Fruit fly (Drosophila melanogaster): ENCODE measurements around the gene CG42750.

The CG42750 gene

DNA sequence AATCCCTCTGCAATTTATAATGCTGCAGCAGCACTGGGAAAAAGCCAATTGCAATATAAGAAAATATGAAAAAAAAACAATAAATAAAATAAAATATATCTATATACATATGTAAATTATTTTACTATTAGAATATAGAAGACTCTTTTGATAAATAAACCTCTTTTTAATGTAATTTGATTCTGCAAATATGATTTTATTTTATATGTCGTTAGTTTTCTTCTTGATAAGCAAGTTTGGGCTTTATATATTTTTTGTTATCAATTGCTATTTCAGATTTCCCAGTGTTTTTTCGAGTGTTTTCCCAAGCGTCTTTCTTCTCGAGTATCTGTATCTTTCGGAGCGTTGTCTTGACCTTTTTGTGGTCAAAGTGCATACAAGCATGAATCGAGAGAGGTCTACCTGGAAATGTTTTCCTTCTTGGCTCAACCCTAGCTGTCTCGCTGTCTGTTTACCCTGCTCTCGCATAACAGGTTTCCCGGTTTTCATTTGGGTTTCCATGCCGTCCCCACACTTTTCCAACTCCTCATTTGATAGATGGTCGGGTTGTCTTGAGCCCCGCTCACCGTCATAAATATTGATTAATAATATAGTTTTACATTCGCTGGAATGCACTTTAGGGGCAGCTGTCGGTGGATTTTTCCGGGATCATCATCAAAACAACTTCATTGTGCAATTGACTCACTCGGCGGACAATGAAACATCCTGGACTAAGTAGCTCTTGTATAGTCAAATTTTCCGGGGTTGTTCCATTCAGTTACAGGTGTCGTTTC lies 29.7 kb upstream of the CG42750 start (continued):
- TF ChIP-seq CG14014 (GFP tag; IDR thresholded peaks at IDR 0.05), result no peak
- peak; percentile 42 for TF ChIP-seq stwl (tag; optimal IDR thresholded peaks at IDR 0.05)
- TF ChIP-seq Asciz (GFP tag; optimal IDR thresholded peaks at IDR 0.05), result peak; percentile 48
- TF ChIP-seq Nf-YC (tag; optimal IDR thresholded peaks at IDR 0.05), result no peak
- TF ChIP-seq CG6765 (GFP tag; optimal IDR thresholded peaks at IDR 0.05), result no peak
- peak; percentile 75 for TF ChIP-seq Ssrp (tag; optimal IDR thresholded peaks at IDR 0.05)
- no peak for TF ChIP-seq vvl (GFP tag; IDR thresholded peaks at IDR 0.05)
- TF ChIP-seq CG10959 (GFP tag; IDR thresholded peaks at IDR 0.05), result 0 out of 2 replicates have a peak, but pooled peaks have one; percentile 44
- peak; percentile 91 for TF ChIP-seq zen (tag; optimal IDR thresholded peaks at IDR 0.05)
- TF ChIP-seq onecut (GFP tag; IDR thresholded peaks at IDR 0.05), result no peak
- no peak for TF ChIP-seq pnt (GFP tag; optimal IDR thresholded peaks at IDR 0.05)
- TF ChIP-seq CG6254 (GFP tag; optimal IDR thresholded peaks at IDR 0.05), result peak; percentile 49
- no peak; the same call in 1 of the 2 replicates for TF ChIP-seq lmd (GFP tag; IDR thresholded peaks at IDR 0.05)
- peak; percentile 39 for TF ChIP-seq ac (GFP tag; optimal IDR thresholded peaks at IDR 0.05)
- no peak for TF ChIP-seq CG31365 (tag; optimal IDR thresholded peaks at IDR 0.05)
- peak in 1 of 2 experiments; percentile 88 for TF ChIP-seq Hr78 (GFP tag; optimal IDR thresholded peaks at IDR 0.05)
- peak; percentile 75 for TF ChIP-seq kni (GFP tag; optimal IDR thresholded peaks at IDR 0.05)
- no peak for TF ChIP-seq Rx (GFP tag; IDR thresholded peaks at IDR 0.05)
- TF ChIP-seq CG2889 (GFP tag; IDR thresholded peaks at IDR 0.05), result no peak
- TF ChIP-seq pho (GFP tag; optimal IDR thresholded peaks at IDR 0.05), result no peak
- TF ChIP-seq CG4707 (GFP tag; optimal IDR thresholded peaks at IDR 0.05), result no peak
- no peak for TF ChIP-seq CG8089 (GFP tag; optimal IDR thresholded peaks at IDR 0.05)
- TF ChIP-seq kah (GFP tag; optimal IDR thresholded peaks at IDR 0.05), result peak; percentile 31
- no peak for TF ChIP-seq CrebB (tag; optimal IDR thresholded peaks at IDR 0.05)
- no peak for TF ChIP-seq CG10543 (GFP tag; optimal IDR thresholded peaks at IDR 0.05)
- no peak for TF ChIP-seq CG7372 (GFP tag; IDR thresholded peaks at IDR 0.05)
- no peak for TF ChIP-seq cad (GFP tag; optimal IDR thresholded peaks at IDR 0.05)
- no peak for TF ChIP-seq Dip3 (GFP tag; optimal IDR thresholded peaks at IDR 0.05)
- TF ChIP-seq CG2712 (tag; optimal IDR thresholded peaks at IDR 0.05), result peak; percentile 92
- peak; percentile 46 for TF ChIP-seq Six4 (GFP tag; optimal IDR thresholded peaks at IDR 0.05)
- TF ChIP-seq Drgx (GFP tag; IDR thresholded peaks at IDR 0.05), result no peak
- TF ChIP-seq MBD-R2 (GFP tag; IDR thresholded peaks at IDR 0.05), result no peak
- TF ChIP-seq HmgZ (tag; optimal IDR thresholded peaks at IDR 0.05), result no peak
- no peak for TF ChIP-seq ftz-f1 (GFP tag; optimal IDR thresholded peaks at IDR 0.05)
- TF ChIP-seq CG14667 (GFP tag; IDR thresholded peaks at IDR 0.05), result peak; percentile 33; the same call in 1 of the 2 replicates
- TF ChIP-seq odd (GFP tag; optimal IDR thresholded peaks at IDR 0.05), result peak; percentile 20
- no peak for TF ChIP-seq lov (optimal IDR thresholded peaks at IDR 0.05)
- no peak; the same call in 2 of the 3 replicates for TF ChIP-seq lov (GFP tag; IDR thresholded peaks at IDR 0.05)
- TF ChIP-seq CG12104 (GFP tag; optimal IDR thresholded peaks at IDR 0.05), result peak; percentile 43
- no peak for TF ChIP-seq Sry-β (GFP tag; optimal IDR thresholded peaks at IDR 0.05)
- peak; percentile 86 for TF ChIP-seq CG10267 (tag; optimal IDR thresholded peaks at IDR 0.05)
- no peak for TF ChIP-seq cwo (GFP tag; optimal IDR thresholded peaks at IDR 0.05)
- TF ChIP-seq luna (GFP tag; optimal IDR thresholded peaks at IDR 0.05), result no peak
- TF ChIP-seq ERR (GFP tag; optimal IDR thresholded peaks at IDR 0.05), result no peak
- peak; percentile 56 for TF ChIP-seq tio (GFP tag; optimal IDR thresholded peaks at IDR 0.05)
- TF ChIP-seq Chrac-16 (GFP tag; optimal IDR thresholded peaks at IDR 0.05), result peak; percentile 32
- TF ChIP-seq CG32772 (GFP tag; IDR thresholded peaks at IDR 0.05), result peak; percentile 36; the same call in 1 of the 2 replicates
- TF ChIP-seq Dbx (GFP tag; IDR thresholded peaks at IDR 0.05), result no peak
- TF ChIP-seq CG8478 (optimal IDR thresholded peaks at IDR 0.05), result no peak
- TF ChIP-seq wor (GFP tag; IDR thresholded peaks at IDR 0.05), result no peak; the same call in 1 of the 2 replicates
- no peak for TF ChIP-seq CG9215 (GFP tag; IDR thresholded peaks at IDR 0.05)

Measured in whole organism, embryonic.